Fruit fly (Drosophila melanogaster) whole organism, pupa: ENCODE measurements around the gene CG18135.

ENCODE experiments used
- CG9948 ChIP-seq: fragments of 200-800 bp; sonication (Bioruptor generic); optimal IDR thresholded peaks from 2 replicates; lab custom pipeline; 2018; ENCODE audit warnings: missing biosample characterization, mild to moderate bottlenecking, missing genetic modification characterization, moderate library complexity
- gl ChIP-seq: fragments of 200-800 bp; sonication (Bioruptor generic); optimal IDR thresholded peaks from 2 replicates; lab custom pipeline; 2018; ENCODE audit warnings: missing biosample characterization, mild to moderate bottlenecking, missing genetic modification characterization

DNA sequence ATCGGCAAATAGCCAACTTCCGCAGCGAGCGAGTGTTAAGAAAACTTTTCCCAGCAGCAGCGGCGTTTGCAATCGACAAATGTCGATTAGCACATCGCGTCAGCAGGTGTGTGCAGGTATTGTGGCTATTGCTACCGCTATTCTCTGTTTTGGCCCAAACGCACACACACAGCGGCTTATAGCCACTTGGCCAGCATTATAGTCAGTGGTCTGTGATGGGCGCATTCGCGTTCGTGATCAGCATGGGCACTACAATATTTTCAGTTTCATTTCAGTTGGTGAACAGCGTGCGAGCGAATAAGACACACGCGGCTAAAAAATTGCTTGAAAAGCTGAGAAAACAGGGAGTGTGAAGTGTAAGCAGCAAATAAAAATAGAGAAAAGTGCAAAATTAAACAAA is 47.7 kb downstream of the CG18135 start, which contains the start of gene CG6836:
- TF ChIP-seq CG9948 (tag; lab: Kevin White, UChicago) (no peak), gl (tag; lab: Kevin White, UChicago) (no peak)
